Worm (Caenorhabditis elegans) whole organism, young adult: ENCODE data around the gene ada-2.

Experiments
- B0336.3 ChIP-seq: fragments of 200-800 bp; sonication (Bioruptor generic); IDR thresholded peaks from 2 replicates; pipeline ENCODE4 v1.3.6; 2022; ENCODE audit warnings: missing genetic modification characterization, missing compliant biosample characterization
- C17E4.6 ChIP-seq: fragments of 200-800 bp; sonication (Bioruptor generic); IDR thresholded peaks from 2 replicates; pipeline ENCODE4 v1.3.6; 2022; ENCODE audit warnings: missing genetic modification reagents, missing genetic modification characterization, missing compliant biosample characterization
- F10E7.11 ChIP-seq: sonication (generic microtip); optimal IDR thresholded peaks from 2 replicates; lab custom pipeline; 2017; ENCODE audit warnings: mild to moderate bottlenecking, missing genetic modification characterization, moderate library complexity, missing compliant biosample characterization
- F23B12.7 ChIP-seq: sonication (generic microtip); optimal IDR thresholded peaks from 2 replicates; lab custom pipeline; 2017; ENCODE audit warnings: missing genetic modification characterization, mild to moderate bottlenecking, missing compliant biosample characterization, antibody characterized with exemption, moderate library complexity; ENCODE audit not compliant: insufficient read depth
- F33H1.4 ChIP-seq: fragments of 200-800 bp; sonication (Bioruptor generic); IDR thresholded peaks from 2 replicates; pipeline ENCODE4 v1.3.6; 2022; ENCODE audit warnings: missing genetic modification reagents, missing genetic modification characterization, missing compliant biosample characterization
- F39B2.1 ChIP-seq: fragments of 200-800 bp; sonication (Bioruptor generic); IDR thresholded peaks from 2 replicates; pipeline ENCODE4 v1.3.6; 2022; ENCODE audit warnings: missing genetic modification reagents, missing genetic modification characterization, missing compliant biosample characterization
- F55B11.4 ChIP-seq: sonication (generic microtip); optimal IDR thresholded peaks from 2 replicates; lab custom pipeline; 2016; ENCODE audit warnings: missing compliant biosample characterization, missing genetic modification characterization, borderline replicate concordance; ENCODE audit not compliant: insufficient read depth
- F57A8.1 ChIP-seq: fragments of 200-800 bp; sonication (Bioruptor generic); optimal IDR thresholded peaks from 2 replicates; lab custom pipeline; 2018; ENCODE audit warnings: mild to moderate bottlenecking, missing genetic modification characterization, moderate library complexity, missing compliant biosample characterization
- K12H6.12 ChIP-seq: fragments of 200-800 bp; sonication (Bioruptor generic); optimal IDR thresholded peaks from 2 replicates; lab custom pipeline; 2018; ENCODE audit warnings: mild to moderate bottlenecking, missing genetic modification characterization, missing compliant biosample characterization
- Y56A3A.18 ChIP-seq: fragments of 200-800 bp; sonication (Bioruptor generic); IDR thresholded peaks from 2 replicates; pipeline ENCODE4 v1.3.6; 2022; ENCODE audit warnings: missing genetic modification reagents, missing genetic modification characterization, missing compliant biosample characterization
- Y67H2A.10 ChIP-seq: fragments of 200-800 bp; sonication (Bioruptor generic); conservative IDR thresholded peaks from 2 replicates; pipeline ENCODE4 v1.3.6; 2022; ENCODE audit warnings: missing genetic modification reagents, missing genetic modification characterization, missing compliant biosample characterization
- Y79H2A.3 ChIP-seq: fragments of 200-800 bp; sonication (Bioruptor generic); conservative IDR thresholded peaks from 2 replicates; pipeline ENCODE4 v1.3.6; 2022; ENCODE audit warnings: missing genetic modification reagents, missing genetic modification characterization, missing compliant biosample characterization
- akir-1 ChIP-seq: fragments of 200-800 bp; sonication (Bioruptor generic); optimal IDR thresholded peaks from 2 replicates; lab custom pipeline; 2018; ENCODE audit warnings: mild to moderate bottlenecking, missing genetic modification characterization, moderate library complexity, missing compliant biosample characterization
- aptf-2 ChIP-seq: fragments of 200-800 bp; sonication (Bioruptor generic); conservative IDR thresholded peaks from 2 replicates; pipeline ENCODE4 v1.3.6; 2022; ENCODE audit warnings: missing genetic modification reagents, missing genetic modification characterization, missing compliant biosample characterization
- atf-7 ChIP-seq: sonication (generic microtip); optimal IDR thresholded peaks from 2 replicates; lab custom pipeline; 2017; ENCODE audit warnings: mild to moderate bottlenecking, missing genetic modification characterization, missing compliant biosample characterization
- athp-1 ChIP-seq: sonication (generic microtip); optimal IDR thresholded peaks from 2 replicates; lab custom pipeline; 2017; ENCODE audit warnings: mild to moderate bottlenecking, missing genetic modification characterization, missing compliant biosample characterization
- ccch-3 ChIP-seq: fragments of 200-800 bp; sonication (Bioruptor generic); optimal IDR thresholded peaks from 2 replicates; lab custom pipeline; 2018; ENCODE audit warnings: mild to moderate bottlenecking, missing genetic modification characterization, missing compliant biosample characterization
- cebp-2 ChIP-seq: fragments of 200-800 bp; sonication (Bioruptor generic); IDR thresholded peaks from 2 replicates; pipeline ENCODE4 v1.3.6; 2022; ENCODE audit warnings: missing genetic modification characterization, missing compliant biosample characterization
- ceh-100 ChIP-seq: fragments of 200-800 bp; sonication (Bioruptor generic); IDR thresholded peaks from 2 replicates; pipeline ENCODE4 v1.3.6; 2022; ENCODE audit warnings: missing genetic modification reagents, missing genetic modification characterization, missing compliant biosample characterization
- ceh-27 ChIP-seq: fragments of 200-800 bp; sonication (Bioruptor generic); optimal IDR thresholded peaks from 2 replicates; lab custom pipeline; 2018; ENCODE audit warnings: mild to moderate bottlenecking, missing genetic modification characterization, moderate library complexity, missing compliant biosample characterization
- ceh-40 ChIP-seq: fragments of 200-800 bp; sonication (Bioruptor generic); IDR thresholded peaks from 2 replicates; pipeline ENCODE4 v1.3.6; 2022; ENCODE audit warnings: missing genetic modification characterization, missing compliant biosample characterization
- ceh-58 ChIP-seq: fragments of 200-800 bp; sonication (Bioruptor generic); IDR thresholded peaks from 2 replicates; pipeline ENCODE4 v1.3.6; 2022; ENCODE audit warnings: missing genetic modification characterization, missing compliant biosample characterization
- ceh-79 ChIP-seq: sonication (generic microtip); optimal IDR thresholded peaks from 2 replicates; lab custom pipeline; 2017; ENCODE audit warnings: mild to moderate bottlenecking, missing genetic modification characterization, missing compliant biosample characterization
- ceh-91 ChIP-seq: fragments of 200-800 bp; sonication (Bioruptor generic); IDR thresholded peaks from 2 replicates; pipeline ENCODE4 v1.3.6; 2022; ENCODE audit warnings: missing genetic modification reagents, missing genetic modification characterization, missing compliant biosample characterization
- die-1 ChIP-seq: sonication (generic microtip); optimal IDR thresholded peaks from 2 replicates; lab custom pipeline; 2016; ENCODE audit warnings: missing genotype, mild to moderate bottlenecking, missing genetic modification characterization, missing compliant biosample characterization
- dpff-1 ChIP-seq: sonication (generic microtip); optimal IDR thresholded peaks from 2 replicates; lab custom pipeline; 2017; ENCODE audit warnings: mild to moderate bottlenecking, missing genetic modification characterization, missing compliant biosample characterization
- efl-1 ChIP-seq: fragments of 150-350 bp; optimal IDR thresholded peaks from 2 replicates; lab custom pipeline; 2014; ENCODE audit warnings: missing biosample characterization, missing genetic modification reagents, missing genetic modification characterization
- ekl-4 ChIP-seq: fragments of 200-800 bp; sonication (Bioruptor generic); IDR thresholded peaks from 2 replicates; pipeline ENCODE4 v1.3.6; 2022; ENCODE audit warnings: missing genetic modification reagents, missing genetic modification characterization, missing compliant biosample characterization
- fkh-3 ChIP-seq: sonication (generic microtip); optimal IDR thresholded peaks from 2 replicates; lab custom pipeline; 2016; ENCODE audit warnings: mild to moderate bottlenecking, missing genetic modification characterization, missing compliant biosample characterization
- gei-17 ChIP-seq: fragments of 200-800 bp; sonication (Bioruptor generic); optimal IDR thresholded peaks from 2 replicates; lab custom pipeline; 2018; ENCODE audit warnings: mild to moderate bottlenecking, missing genetic modification characterization, missing compliant biosample characterization
- him-1 ChIP-seq: sonication (generic microtip); optimal IDR thresholded peaks from 2 replicates; lab custom pipeline; 2016; ENCODE audit warnings: missing genotype, missing genetic modification reagents, missing genetic modification characterization, missing compliant biosample characterization
- hlh-26 ChIP-seq: fragments of 200-800 bp; sonication (Bioruptor generic); conservative IDR thresholded peaks from 2 replicates; pipeline ENCODE4 v1.3.6; 2022; ENCODE audit warnings: missing genetic modification reagents, missing genetic modification characterization, missing compliant biosample characterization
- hmg-20 ChIP-seq: fragments of 200-800 bp; sonication (Bioruptor generic); IDR thresholded peaks from 2 replicates; pipeline ENCODE4 v1.3.6; 2022; ENCODE audit warnings: missing genetic modification reagents, missing genetic modification characterization, missing compliant biosample characterization
- lag-1 ChIP-seq: fragments of 200-800 bp; sonication (Bioruptor generic); IDR thresholded peaks from 2 replicates; pipeline ENCODE4 v1.3.6; 2022; ENCODE audit warnings: missing genetic modification reagents, missing genetic modification characterization, missing compliant biosample characterization
- lin-54 ChIP-seq: fragments of 200-800 bp; sonication (Bioruptor generic); optimal IDR thresholded peaks from 2 replicates; lab custom pipeline; 2018; ENCODE audit warnings: mild to moderate bottlenecking, missing genetic modification characterization, missing compliant biosample characterization
- lir-1 ChIP-seq: fragments of 200-800 bp; sonication (Bioruptor generic); conservative IDR thresholded peaks from 2 replicates; pipeline ENCODE4 v1.3.6; 2022; ENCODE audit warnings: missing genetic modification reagents, missing genetic modification characterization, missing compliant biosample characterization
- madf-3 ChIP-seq: fragments of 200-800 bp; sonication (Bioruptor generic); IDR thresholded peaks from 2 replicates; pipeline ENCODE4 v1.3.6; 2022; ENCODE audit warnings: missing genetic modification reagents, missing genetic modification characterization, missing compliant biosample characterization
- madf-6 ChIP-seq: fragments of 200-800 bp; sonication (Bioruptor generic); IDR thresholded peaks from 2 replicates; pipeline ENCODE4 v1.3.6; 2022; ENCODE audit warnings: missing genetic modification reagents, missing genetic modification characterization, missing compliant biosample characterization
- mcd-1 ChIP-seq: fragments of 200-800 bp; sonication (Bioruptor generic); IDR thresholded peaks from 2 replicates; pipeline ENCODE4 v1.3.6; 2022; ENCODE audit warnings: missing genetic modification reagents, missing genetic modification characterization, missing compliant biosample characterization
- nfya-1 ChIP-seq: sonication (generic microtip); optimal IDR thresholded peaks from 2 replicates; lab custom pipeline; 2017; ENCODE audit warnings: antibody characterized with exemption, missing compliant biosample characterization, missing genetic modification characterization, borderline replicate concordance; ENCODE audit not compliant: insufficient read depth
- nhr-120 ChIP-seq: fragments of 200-800 bp; sonication (Bioruptor generic); IDR thresholded peaks from 2 replicates; pipeline ENCODE4 v1.3.6; 2022; ENCODE audit warnings: missing genetic modification characterization, missing compliant biosample characterization
- nhr-27 ChIP-seq: fragments of 200-800 bp; sonication (Bioruptor generic); optimal IDR thresholded peaks from 2 replicates; lab custom pipeline; 2018; ENCODE audit warnings: mild to moderate bottlenecking, missing genetic modification characterization, moderate library complexity, missing compliant biosample characterization
- nhr-80 ChIP-seq: sonication (generic microtip); optimal IDR thresholded peaks from 2 replicates; lab custom pipeline; 2016; ENCODE audit warnings: missing genetic modification characterization, missing compliant biosample characterization
- rec-8 ChIP-seq, 2 experiments: sonication (generic microtip); optimal IDR thresholded peaks; 2 replicates each; lab custom pipeline; 2016; ENCODE audit warnings: mild to moderate bottlenecking in 2 of 2, missing genetic modification characterization in 2 of 2, missing genetic modification reagents in 2 of 2, missing genotype in 2 of 2, missing biosample characterization in 1 of 2, missing compliant biosample characterization in 1 of 2, moderate library complexity in 1 of 2
- snpc-3.4 ChIP-seq: sonication (generic microtip); optimal IDR thresholded peaks from 2 replicates; lab custom pipeline; 2017; ENCODE audit warnings: missing genetic modification characterization, mild to moderate bottlenecking, missing compliant biosample characterization, antibody characterized with exemption, moderate library complexity, missing genotype, missing genetic modification reagents
- sptf-2 ChIP-seq: fragments of 200-800 bp; sonication (Bioruptor generic); optimal IDR thresholded peaks from 2 replicates; lab custom pipeline; 2018; ENCODE audit warnings: mild to moderate bottlenecking, missing genetic modification characterization, missing compliant biosample characterization
- unc-130 ChIP-seq: sonication (generic microtip); optimal IDR thresholded peaks from 2 replicates; lab custom pipeline; 2016; ENCODE audit warnings: missing genetic modification reagents, missing genetic modification characterization, missing compliant biosample characterization
- unc-62 ChIP-seq: fragments of 150-350 bp; optimal IDR thresholded peaks from 2 replicates; lab custom pipeline; 2014; ENCODE audit warnings: missing biosample characterization, missing genetic modification reagents, missing genetic modification characterization
- ztf-6 ChIP-seq: fragments of 200-800 bp; sonication (Bioruptor generic); IDR thresholded peaks from 2 replicates; pipeline ENCODE4 v1.3.6; 2022; ENCODE audit warnings: missing genetic modification reagents, missing genetic modification characterization, missing compliant biosample characterization

Gene ada-2

DNA sequence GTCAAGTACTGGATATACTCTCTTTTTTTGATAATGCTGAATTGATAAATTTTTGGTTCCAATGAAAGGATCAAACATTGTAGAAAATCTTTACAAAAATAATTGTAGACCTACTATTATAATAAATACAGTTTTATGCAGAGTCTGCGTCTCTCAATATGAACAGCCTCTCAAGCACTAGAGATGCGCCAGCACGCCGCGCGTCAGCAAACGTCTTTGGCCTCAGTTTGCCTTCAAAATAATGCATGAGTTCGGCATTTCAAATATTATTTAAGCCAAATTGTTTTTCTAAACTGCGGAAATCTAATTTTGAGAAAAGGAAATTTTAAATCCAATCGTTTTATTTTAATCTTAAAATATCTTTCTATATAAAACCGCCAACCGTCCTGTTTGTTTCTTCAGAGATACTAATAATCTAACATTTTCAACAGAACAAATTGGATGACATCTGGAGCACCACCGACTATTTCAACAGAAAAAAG, 49.7 kb downstream of the ada-2 start, which contains the start of gene cul-4 (continued):
- TF ChIP-seq lin-54 (GFP tag; lab: Kevin White, UChicago), result peak; percentile 88
- no peak for TF ChIP-seq akir-1 (GFP tag; lab: Kevin White, UChicago)
- TF ChIP-seq madf-6 (GFP tag; lab: Robert Waterston, UW), result peak; percentile 99
- no peak for TF ChIP-seq lag-1 (GFP tag; lab: Robert Waterston, UW)
- TF ChIP-seq die-1 (tag; lab: Kevin White, UChicago), result peak; percentile 0
- TF ChIP-seq Y67H2A.10, result no peak
- TF ChIP-seq him-1 (tag; lab: Kevin White, UChicago), result peak; percentile 82
- no peak for TF ChIP-seq rec-8 (tag; optimal IDR thresholded peaks at IDR 0.05; lab: Kevin White, UChicago)
- TF ChIP-seq ztf-6 (GFP tag; lab: Robert Waterston, UW), result no peak
- no peak for TF ChIP-seq nhr-120 (GFP tag; lab: Robert Waterston, UW)
- TF ChIP-seq ceh-27 (GFP tag; lab: Kevin White, UChicago), result peak; percentile 23
- peak; percentile 88 for TF ChIP-seq B0336.3 (GFP tag; lab: Robert Waterston, UW)
- TF ChIP-seq hlh-26 (GFP tag; lab: Robert Waterston, UW), result no peak
- 0 out of 2 replicates have a peak, but pooled peaks have one; percentile 16 for TF ChIP-seq Y79H2A.3
- no peak for TF ChIP-seq cebp-2 (GFP tag; lab: Robert Waterston, UW)
- TF ChIP-seq F23B12.7, result peak; percentile 54
- no peak for TF ChIP-seq C17E4.6 (GFP tag; lab: Robert Waterston, UW)
- peak; percentile 91 for TF ChIP-seq snpc-3.4 (tag; lab: Kevin White, UChicago)
- TF ChIP-seq unc-130 (GFP tag; lab: Kevin White, UChicago), result peak; percentile 53
- TF ChIP-seq Y56A3A.18 (GFP tag; lab: Robert Waterston, UW), result 0 out of 2 replicates have a peak, but pooled peaks have one; percentile 50
- TF ChIP-seq hmg-20 (GFP tag; lab: Robert Waterston, UW), result 0 out of 2 replicates have a peak, but pooled peaks have one; percentile 51
- TF ChIP-seq ekl-4 (GFP tag; lab: Robert Waterston, UW), result peak; percentile 73
- no peak for TF ChIP-seq K12H6.12
- TF ChIP-seq atf-7 (tag; lab: Kevin White, UChicago), result no peak
- no peak for TF ChIP-seq ceh-40
- TF ChIP-seq unc-62 (GFP tag; lab: Kevin White, UChicago), result no peak
- no peak for TF ChIP-seq F55B11.4 (tag; lab: Kevin White, UChicago)
- TF ChIP-seq ceh-79 (tag; lab: Kevin White, UChicago), result no peak
- peak; percentile 22 for TF ChIP-seq nhr-80 (tag; lab: Kevin White, UChicago)
- TF ChIP-seq F33H1.4, result peak; percentile 86
- TF ChIP-seq F10E7.11 (tag; lab: Kevin White, UChicago), result no peak
- no peak for TF ChIP-seq nhr-27
- no peak for TF ChIP-seq sptf-2
- TF ChIP-seq ceh-58 (GFP tag; lab: Robert Waterston, UW), result no peak
- no peak for TF ChIP-seq aptf-2 (GFP tag; lab: Robert Waterston, UW)
- peak; percentile 86 for TF ChIP-seq mcd-1 (GFP tag; lab: Robert Waterston, UW)
- no peak for TF ChIP-seq athp-1 (tag; lab: Kevin White, UChicago)
- TF ChIP-seq efl-1, result peak; percentile 63
- TF ChIP-seq lir-1 (GFP tag; lab: Robert Waterston, UW), result peak; percentile 37; the same call in 1 of the 2 replicates
- no peak for TF ChIP-seq gei-17 (GFP tag; lab: Kevin White, UChicago)
- TF ChIP-seq fkh-3 (tag; lab: Kevin White, UChicago), result no peak
- no peak for TF ChIP-seq dpff-1 (tag; lab: Kevin White, UChicago)
- peak; percentile 91 for TF ChIP-seq madf-3 (GFP tag; lab: Robert Waterston, UW)
- TF ChIP-seq nfya-1 (tag; lab: Kevin White, UChicago), result no peak
- no peak for TF ChIP-seq ccch-3 (GFP tag; lab: Kevin White, UChicago)
- TF ChIP-seq F39B2.1 (GFP tag; lab: Robert Waterston, UW), result no peak
- TF ChIP-seq ceh-100, result peak; percentile 74
- TF ChIP-seq ceh-91 (GFP tag; lab: Robert Waterston, UW), result peak; percentile 80
- TF ChIP-seq F57A8.1 (GFP tag; lab: Kevin White, UChicago), result no peak
